Worm (Caenorhabditis elegans) whole organism, mixed stage, embryonic: ENCODE results near the gene sri-10.

Experiments
- M03D4.4 ChIP-seq: sonication (generic microtip); optimal IDR thresholded peaks from 2 replicates; lab custom pipeline; 2017; ENCODE audit warnings: mild to moderate bottlenecking, missing genetic modification characterization, missing compliant biosample characterization
- bed-3 ChIP-seq: fragments of 200-800 bp; sonication (Bioruptor generic); optimal IDR thresholded peaks from 3 replicates; lab custom pipeline; 2018; ENCODE audit warnings: mild to moderate bottlenecking, missing genetic modification characterization, moderate library complexity, missing compliant biosample characterization
- blmp-1 ChIP-seq: fragments of 150-350 bp; optimal IDR thresholded peaks from 2 replicates; lab custom pipeline; 2014; ENCODE audit warnings: missing biosample characterization, missing genetic modification characterization
- ceh-39 ChIP-seq: fragments of 150-350 bp; optimal IDR thresholded peaks from 2 replicates; lab custom pipeline; 2014; ENCODE audit warnings: missing biosample characterization, missing genetic modification characterization
- ceh-43 ChIP-seq: fragments of 200-800 bp; sonication (Bioruptor generic); optimal IDR thresholded peaks from 2 replicates; lab custom pipeline; 2018; ENCODE audit warnings: mild to moderate bottlenecking, missing genetic modification characterization, moderate library complexity, missing compliant biosample characterization
- ceh-83 ChIP-seq: fragments of 200-800 bp; sonication (Bioruptor generic); optimal IDR thresholded peaks from 2 replicates; lab custom pipeline; 2018; ENCODE audit warnings: mild to moderate bottlenecking, missing genetic modification characterization, missing compliant biosample characterization
- ces-1 ChIP-seq: fragments of 150-350 bp; optimal IDR thresholded peaks from 2 replicates; lab custom pipeline; 2014; ENCODE audit warnings: missing biosample characterization, missing genetic modification reagents, missing genetic modification characterization
- cnd-1 ChIP-seq: fragments of 200-800 bp; sonication (Bioruptor generic); optimal IDR thresholded peaks from 2 replicates; lab custom pipeline; 2018; ENCODE audit warnings: mild to moderate bottlenecking, missing genetic modification characterization, missing compliant biosample characterization
- drap-1 ChIP-seq: fragments of 200-800 bp; sonication (Bioruptor generic); optimal IDR thresholded peaks from 3 replicates; lab custom pipeline; 2018; ENCODE audit warnings: mild to moderate bottlenecking, missing genetic modification characterization, missing compliant biosample characterization
- elt-1 ChIP-seq: sonication (generic microtip); optimal IDR thresholded peaks from 2 replicates; lab custom pipeline; 2017; ENCODE audit warnings: missing genetic modification characterization, mild to moderate bottlenecking, missing compliant biosample characterization, antibody characterized with exemption, moderate library complexity, borderline replicate concordance; ENCODE audit not compliant: insufficient read depth
- elt-3 ChIP-seq: fragments of 150-350 bp; optimal IDR thresholded peaks from 2 replicates; lab custom pipeline; 2014; ENCODE audit warnings: missing biosample characterization, missing genetic modification characterization
- flh-1 ChIP-seq: fragments of 200-800 bp; sonication (Bioruptor generic); optimal IDR thresholded peaks from 2 replicates; lab custom pipeline; 2018; ENCODE audit warnings: mild to moderate bottlenecking, missing genetic modification characterization, moderate library complexity, missing compliant biosample characterization
- ham-2 ChIP-seq: fragments of 200-800 bp; sonication (Bioruptor generic); optimal IDR thresholded peaks from 2 replicates; lab custom pipeline; 2018; ENCODE audit warnings: mild to moderate bottlenecking, missing genetic modification characterization, missing compliant biosample characterization
- hlh-1 ChIP-seq: fragments of 150-350 bp; optimal IDR thresholded peaks from 2 replicates; lab custom pipeline; 2014; ENCODE audit warnings: missing biosample characterization, missing genetic modification reagents, missing genetic modification characterization
- lin-13 ChIP-seq: fragments of 150-350 bp; optimal IDR thresholded peaks from 2 replicates; lab custom pipeline; 2014; ENCODE audit warnings: missing biosample characterization, missing genetic modification characterization
- lin-32 ChIP-seq: fragments of 200-800 bp; sonication (Bioruptor generic); optimal IDR thresholded peaks from 2 replicates; lab custom pipeline; 2018; ENCODE audit warnings: mild to moderate bottlenecking, missing genetic modification characterization, missing compliant biosample characterization
- lsy-2 ChIP-seq: fragments of 150-350 bp; optimal IDR thresholded peaks from 2 replicates; lab custom pipeline; 2014; ENCODE audit warnings: missing biosample characterization, missing genetic modification characterization
- mab-5 ChIP-seq: fragments of 150-350 bp; optimal IDR thresholded peaks from 2 replicates; lab custom pipeline; 2014; ENCODE audit warnings: missing biosample characterization, missing genetic modification characterization
- mep-1 ChIP-seq: fragments of 150-350 bp; optimal IDR thresholded peaks from 2 replicates; lab custom pipeline; 2017; ENCODE audit warnings: missing biosample characterization, missing genetic modification reagents, missing genetic modification characterization, inconsistent platforms
- mls-2 ChIP-seq: sonication (generic microtip); optimal IDR thresholded peaks from 2 replicates; lab custom pipeline; 2016; ENCODE audit warnings: mild to moderate bottlenecking, missing genetic modification characterization, moderate library complexity, missing compliant biosample characterization
- nhr-12 ChIP-seq: fragments of 150-350 bp; optimal IDR thresholded peaks from 2 replicates; lab custom pipeline; 2014; ENCODE audit warnings: missing biosample characterization, missing genetic modification characterization
- nhr-2 ChIP-seq: fragments of 150-350 bp; optimal IDR thresholded peaks from 2 replicates; lab custom pipeline; 2014; ENCODE audit warnings: missing biosample characterization, missing genetic modification characterization
- nhr-237 ChIP-seq: fragments of 150-350 bp; optimal IDR thresholded peaks from 2 replicates; lab custom pipeline; 2014; ENCODE audit warnings: missing biosample characterization, missing genetic modification characterization
- nhr-28 ChIP-seq: fragments of 150-350 bp; optimal IDR thresholded peaks from 2 replicates; lab custom pipeline; 2014; ENCODE audit warnings: missing biosample characterization, missing genetic modification characterization
- nhr-76 ChIP-seq: sonication (generic microtip); optimal IDR thresholded peaks from 2 replicates; lab custom pipeline; 2017; ENCODE audit warnings: missing biosample characterization, missing genetic modification characterization
- pha-4 ChIP-seq: fragments of 150-350 bp; optimal IDR thresholded peaks from 2 replicates; lab custom pipeline; 2018; ENCODE audit warnings: missing biosample characterization, missing genetic modification reagents, missing genetic modification characterization
- sem-2 ChIP-seq: fragments of 200-800 bp; sonication (Bioruptor generic); optimal IDR thresholded peaks from 2 replicates; lab custom pipeline; 2018; ENCODE audit warnings: mild to moderate bottlenecking, missing genetic modification characterization, missing compliant biosample characterization
- snpc-4 ChIP-seq: fragments of 150-350 bp; optimal IDR thresholded peaks from 2 replicates; lab custom pipeline; 2014; ENCODE audit warnings: missing biosample characterization, missing genetic modification characterization
- sptf-1 ChIP-seq: sonication (generic microtip); optimal IDR thresholded peaks from 2 replicates; lab custom pipeline; 2017; ENCODE audit warnings: mild to moderate bottlenecking, missing genetic modification characterization, moderate library complexity, missing compliant biosample characterization
- tbx-8 ChIP-seq: fragments of 200-800 bp; sonication (Bioruptor generic); optimal IDR thresholded peaks from 2 replicates; lab custom pipeline; 2018; ENCODE audit warnings: mild to moderate bottlenecking, missing genetic modification characterization, moderate library complexity, missing compliant biosample characterization
- unc-120 ChIP-seq: sonication (generic microtip); optimal IDR thresholded peaks from 2 replicates; lab custom pipeline; 2017; ENCODE audit warnings: missing genetic modification characterization, missing compliant biosample characterization; ENCODE audit not compliant: poor library complexity, severe bottlenecking
- unc-39 ChIP-seq: fragments of 150-350 bp; optimal IDR thresholded peaks from 2 replicates; lab custom pipeline; 2014; ENCODE audit warnings: missing biosample characterization, missing genetic modification characterization
- unc-62 ChIP-seq: fragments of 150-350 bp; optimal IDR thresholded peaks from 2 replicates; lab custom pipeline; 2014; ENCODE audit warnings: missing biosample characterization, missing genetic modification reagents, missing genetic modification characterization
- zip-8 ChIP-seq: fragments of 150-350 bp; optimal IDR thresholded peaks from 2 replicates; lab custom pipeline; 2014; ENCODE audit warnings: missing biosample characterization, missing genetic modification characterization
- ztf-11 ChIP-seq: fragments of 150-350 bp; optimal IDR thresholded peaks from 2 replicates; lab custom pipeline; 2014; ENCODE audit warnings: missing biosample characterization, missing genetic modification characterization

sri-10 gene

DNA sequence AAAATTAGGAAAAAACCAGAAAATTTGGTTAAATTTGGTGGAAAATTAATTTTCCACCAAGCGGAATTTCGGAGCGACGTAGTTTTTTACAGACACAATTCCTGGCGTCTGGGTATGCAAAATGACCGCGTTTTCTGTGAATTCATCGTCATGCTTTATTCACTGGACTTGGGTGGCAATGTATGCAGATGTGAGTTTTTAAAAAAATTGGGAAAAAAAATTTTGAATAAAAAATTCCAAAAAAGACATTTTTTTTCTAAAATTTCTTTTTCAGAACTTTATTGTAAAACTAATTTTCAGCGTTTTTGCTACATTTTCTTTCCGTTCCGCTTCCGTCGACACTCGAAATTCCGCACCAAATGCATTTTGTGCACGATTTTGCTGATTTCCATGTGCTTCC is 5.1 kb upstream of the sri-10 start, which contains the start of gene C54E10.7:
Gene C54E10.7 (plus strand): TSS at position 301 of the 400 bp plus-strand sequence.
- TF ChIP-seq lin-13: no peak
- TF ChIP-seq nhr-237 (tag; lab: Kevin White, UChicago): no peak
- TF ChIP-seq unc-120 (tag; lab: Kevin White, UChicago): no peak
- no peak for TF ChIP-seq unc-39 (tag; lab: Kevin White, UChicago)
- no peak for TF ChIP-seq nhr-28 (tag; lab: Kevin White, UChicago)

ce11 chrV:18810705-18811104 is 4.4 kb upstream of the sri-10 start, which contains the start of gene C54E10.3:
C54E10.3 (plus strand) TSS chrV:18811005.
- no peak for TF ChIP-seq flh-1 (GFP tag; lab: Kevin White, UChicago)
- no peak for TF ChIP-seq mab-5
- TF ChIP-seq lsy-2 (tag; lab: Kevin White, UChicago): no peak
- no peak for TF ChIP-seq nhr-2
- no peak for TF ChIP-seq unc-39 (tag; lab: Kevin White, UChicago)
- no peak for TF ChIP-seq lin-32 (GFP tag; lab: Kevin White, UChicago)
- TF ChIP-seq cnd-1 (tag; lab: Kevin White, UChicago): no peak
- TF ChIP-seq nhr-76: no peak
- TF ChIP-seq ztf-11 (tag; lab: Kevin White, UChicago): no peak
- TF ChIP-seq ceh-43 (GFP tag; lab: Kevin White, UChicago): no peak
- TF ChIP-seq elt-1 (tag; lab: Kevin White, UChicago): no peak
- TF ChIP-seq unc-62 (GFP tag; lab: Kevin White, UChicago): no peak
- TF ChIP-seq nhr-12 (tag; lab: Kevin White, UChicago): no peak
- TF ChIP-seq nhr-28 (tag; lab: Kevin White, UChicago): no peak
- no peak for TF ChIP-seq M03D4.4 (tag; lab: Kevin White, UChicago)

DNA sequence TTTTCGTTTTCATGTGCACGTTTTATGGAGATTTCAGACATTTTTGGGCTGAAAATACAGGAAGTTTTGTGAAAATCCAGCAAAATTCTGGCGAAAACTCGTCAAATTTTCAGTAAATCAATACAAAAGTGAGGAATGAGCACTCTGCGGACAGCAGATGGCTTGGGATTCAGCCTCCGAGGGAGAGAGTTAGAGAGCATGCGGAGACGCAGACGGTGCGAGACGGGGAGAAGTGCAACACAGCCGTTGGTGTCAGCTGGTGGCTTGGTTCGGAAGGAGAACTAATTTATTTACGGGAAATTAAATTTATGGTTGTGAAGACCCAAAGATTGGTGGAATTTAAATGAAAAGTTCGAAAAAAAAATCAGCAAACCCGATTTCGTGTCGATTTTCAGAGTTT is 2.3 kb upstream of the sri-10 start, which contains the start of gene C54E10.6:
Gene C54E10.6 (minus strand): TSS at position 109 of the 400 bp plus-strand sequence.
- TF ChIP-seq nhr-28 (tag; lab: Kevin White, UChicago) (no peak), sptf-1 (no peak), nhr-12 (tag; lab: Kevin White, UChicago) (no peak), ceh-83 (GFP tag; lab: Kevin White, UChicago) (no peak), snpc-4 (tag; lab: Kevin White, UChicago) (no peak), unc-120 (tag; lab: Kevin White, UChicago) (peak; percentile 12), ztf-11 (tag; lab: Kevin White, UChicago) (no peak), mab-5 (no peak), M03D4.4 (tag; lab: Kevin White, UChicago) (no peak), ceh-43 (GFP tag; lab: Kevin White, UChicago) (no peak), mls-2 (tag; lab: Kevin White, UChicago) (no peak), nhr-2 (no peak), unc-62 (GFP tag; lab: Kevin White, UChicago) (peak; percentile 23), unc-39 (tag; lab: Kevin White, UChicago) (no peak), mep-1 (tag; lab: Kevin White, UChicago) (peak; percentile 10), tbx-8 (GFP tag; lab: Kevin White, UChicago) (no peak), ham-2 (GFP tag; lab: Kevin White, UChicago) (no peak), drap-1 (GFP tag; lab: Kevin White, UChicago) (no peak), hlh-1 (tag; lab: Kevin White, UChicago) (peak; percentile 95), nhr-237 (tag; lab: Kevin White, UChicago) (no peak), lsy-2 (tag; lab: Kevin White, UChicago) (no peak), lin-32 (GFP tag; lab: Kevin White, UChicago) (peak; percentile 73), ceh-39 (no peak), cnd-1 (tag; lab: Kevin White, UChicago) (peak; percentile 80), pha-4 (tag; lab: Kevin White, UChicago) (no peak), elt-1 (tag; lab: Kevin White, UChicago) (no peak), nhr-76 (no peak), zip-8 (tag; lab: Kevin White, UChicago) (no peak), ces-1 (GFP tag; lab: Kevin White, UChicago) (peak; percentile 96), sem-2 (GFP tag; lab: Kevin White, UChicago) (no peak), bed-3 (GFP tag; lab: Kevin White, UChicago) (no peak), blmp-1 (no peak), lin-13 (no peak), flh-1 (GFP tag; lab: Kevin White, UChicago) (no peak), elt-3 (tag; lab: Kevin White, UChicago) (no peak)
